Fruit fly (Drosophila melanogaster): ENCODE data around the gene Arf1.
A peak's percentile ranks its signal among the peaks of the same experiment; 100 is the strongest.

Arf1 gene

dm6 chr3L:22909914-22910541 lies 38.0 kb upstream of the Arf1 start, which contains the start of gene CG12768 (continued):
- TF ChIP-seq CG9797 (GFP tag; optimal IDR thresholded peaks at IDR 0.05) (no peak), CG12391 (tag; optimal IDR thresholded peaks at IDR 0.05) (peak; percentile 26), CG10147 (GFP tag; optimal IDR thresholded peaks at IDR 0.05) (no peak), Blimp-1 (GFP tag; optimal IDR thresholded peaks at IDR 0.05) (no peak), ewg (GFP tag; optimal IDR thresholded peaks at IDR 0.05) (no peak), Fer3 (tag; optimal IDR thresholded peaks at IDR 0.05) (no peak), CG11085 (GFP tag; IDR thresholded peaks at IDR 0.05) (no peak), CG17385 (GFP tag; optimal IDR thresholded peaks at IDR 0.05) (peak; percentile 12), HLH4C (GFP tag; IDR thresholded peaks at IDR 0.05; ENCODE audit: partially characterized antibody) (no peak), Dad (GFP tag; optimal IDR thresholded peaks at IDR 0.05) (no peak), CG5245 (GFP tag; optimal IDR thresholded peaks at IDR 0.05) (no peak), wor (GFP tag; IDR thresholded peaks at IDR 0.05) (no peak), dysf (GFP tag; IDR thresholded peaks at IDR 0.05) (0 out of 3 replicates have a peak, but pooled peaks have one; percentile 24), CG17802 (tag; optimal IDR thresholded peaks at IDR 0.05) (no peak), ranshi (GFP tag; IDR thresholded peaks at IDR 0.05) (no peak), CG18619 (GFP tag; optimal IDR thresholded peaks at IDR 0.05) (peak; percentile 12), CG7745 (tag; optimal IDR thresholded peaks at IDR 0.05) (no peak), jumu (GFP tag; optimal IDR thresholded peaks at IDR 0.05) (no peak), Sry-β (GFP tag; optimal IDR thresholded peaks at IDR 0.05) (no peak), dm (GFP tag; optimal IDR thresholded peaks at IDR 0.05) (no peak), CG1529 (GFP tag; optimal IDR thresholded peaks at IDR 0.05) (peak; percentile 30), Oaz (GFP tag; IDR thresholded peaks at IDR 0.05) (no peak), CG16813 (GFP tag; IDR thresholded peaks at IDR 0.05; ENCODE audit: partially characterized antibody) (no peak), CG7556 (GFP tag; optimal IDR thresholded peaks at IDR 0.05) (peak; percentile 44), BtbVII (GFP tag; optimal IDR thresholded peaks at IDR 0.05) (no peak), stwl (tag; optimal IDR thresholded peaks at IDR 0.05) (no peak), CG8359 (GFP tag; optimal IDR thresholded peaks at IDR 0.05; ENCODE audit: borderline replicate concordance) (no peak), Abd-B (GFP tag; optimal IDR thresholded peaks at IDR 0.05) (no peak), CG9437 (GFP tag; optimal IDR thresholded peaks at IDR 0.05) (peak; percentile 62), hb (GFP tag; IDR thresholded peaks at IDR 0.05; ENCODE audit: partially characterized antibody) (no peak), Xrp1 (GFP tag; IDR thresholded peaks at IDR 0.05) (peak; percentile 24; the same call in 1 of the 2 replicates), CG12942 (GFP tag; optimal IDR thresholded peaks at IDR 0.05) (no peak), CG9727 (GFP tag; optimal IDR thresholded peaks at IDR 0.05) (peak; percentile 61), CG17568 (GFP tag; optimal IDR thresholded peaks at IDR 0.05) (no peak), CG12299 (tag; optimal IDR thresholded peaks at IDR 0.05) (no peak), CG10321 (GFP tag; IDR thresholded peaks at IDR 0.05) (no peak), otp (GFP tag; IDR thresholded peaks at IDR 0.05) (no peak), CG11504 (tag; optimal IDR thresholded peaks at IDR 0.05) (peak; percentile 9), CG15073 (GFP tag; optimal IDR thresholded peaks at IDR 0.05) (no peak), Mrtf (GFP tag; IDR thresholded peaks at IDR 0.05) (no peak), CG4820 (GFP tag; optimal IDR thresholded peaks at IDR 0.05) (no peak), NK7.1 (GFP tag; optimal IDR thresholded peaks at IDR 0.05) (no peak), Gsc (GFP tag; IDR thresholded peaks at IDR 0.05) (no peak), bsh (GFP tag; optimal IDR thresholded peaks at IDR 0.05) (peak in 1 of 2 experiments; percentile 13), Bteb2 (GFP tag; optimal IDR thresholded peaks at IDR 0.05) (no peak), kay (GFP tag; optimal IDR thresholded peaks at IDR 0.05) (no peak), zfh1 (GFP tag; IDR thresholded peaks at IDR 0.05) (0 out of 3 replicates have a peak, but pooled peaks have one; percentile 15), CG18262 (tag; optimal IDR thresholded peaks at IDR 0.05) (peak; percentile 70), CG6854 (GFP tag; optimal IDR thresholded peaks at IDR 0.05) (peak; percentile 16), Nf-YB (GFP tag; optimal IDR thresholded peaks at IDR 0.05) (peak; percentile 8)

Measured in whole organism, embryonic.